Worm (Caenorhabditis elegans) whole organism, late embryonic: ENCODE data around the gene B0547.2.

Experiments
- C08G9.2 ChIP-seq: sonication (generic microtip); optimal IDR thresholded peaks from 2 replicates; lab custom pipeline; 2016; ENCODE audit warnings: mild to moderate bottlenecking, missing genetic modification characterization, moderate library complexity, missing compliant biosample characterization
- ahr-1 ChIP-seq: sonication (generic microtip); optimal IDR thresholded peaks from 2 replicates; lab custom pipeline; 2016; ENCODE audit warnings: missing genetic modification characterization, missing compliant biosample characterization
- ama-1 ChIP-seq: fragments of 150-350 bp; optimal IDR thresholded peaks from 2 replicates; lab custom pipeline; 2014
- ceh-31 ChIP-seq: sonication (generic microtip); optimal IDR thresholded peaks from 2 replicates; lab custom pipeline; 2016; ENCODE audit warnings: missing genetic modification characterization, missing compliant biosample characterization
- ets-4 ChIP-seq: sonication (generic microtip); optimal IDR thresholded peaks from 2 replicates; lab custom pipeline; 2016; ENCODE audit warnings: missing genetic modification characterization, missing compliant biosample characterization
- fkh-10 ChIP-seq: fragments of 150-350 bp; optimal IDR thresholded peaks from 2 replicates; lab custom pipeline; 2014; ENCODE audit warnings: missing biosample characterization, missing genetic modification reagents, missing genetic modification characterization
- hlh-30 ChIP-seq: sonication (generic microtip); optimal IDR thresholded peaks from 2 replicates; lab custom pipeline; 2017; ENCODE audit warnings: antibody characterized with exemption, missing genetic modification characterization, missing compliant biosample characterization; ENCODE audit not compliant: insufficient read depth
- hlh-6 ChIP-seq: sonication (generic microtip); optimal IDR thresholded peaks from 2 replicates; lab custom pipeline; 2016; ENCODE audit warnings: missing genotype, missing genetic modification characterization, missing compliant biosample characterization
- lin-11 ChIP-seq: fragments of 200-800 bp; sonication (Bioruptor generic); optimal IDR thresholded peaks from 2 replicates; lab custom pipeline; 2018; ENCODE audit warnings: mild to moderate bottlenecking, missing genetic modification characterization, missing compliant biosample characterization
- nfya-1 ChIP-seq: sonication (generic microtip); optimal IDR thresholded peaks from 2 replicates; lab custom pipeline; 2017; ENCODE audit warnings: missing genetic modification characterization, mild to moderate bottlenecking, missing compliant biosample characterization, antibody characterized with exemption, moderate library complexity
- pqm-1 ChIP-seq: sonication (generic microtip); optimal IDR thresholded peaks from 2 replicates; lab custom pipeline; 2016; ENCODE audit warnings: missing genetic modification characterization, missing compliant biosample characterization
- tbx-2 ChIP-seq: sonication (generic microtip); optimal IDR thresholded peaks from 2 replicates; lab custom pipeline; 2016; ENCODE audit warnings: missing genetic modification characterization, missing compliant biosample characterization
- tbx-7 ChIP-seq: sonication (generic microtip); optimal IDR thresholded peaks from 2 replicates; lab custom pipeline; 2016; ENCODE audit warnings: missing genotype, missing genetic modification characterization, missing compliant biosample characterization
- ttx-3 ChIP-seq: sonication (generic microtip); optimal IDR thresholded peaks from 2 replicates; lab custom pipeline; 2016; ENCODE audit warnings: missing genetic modification reagents, missing genetic modification characterization, missing compliant biosample characterization

- no peak for TF ChIP-seq pqm-1 (tag; lab: Kevin White, UChicago)
- peak; percentile 88 for TF ChIP-seq hlh-30 (tag; lab: Kevin White, UChicago)
- TF ChIP-seq hlh-6 (tag; lab: Kevin White, UChicago) = no peak
- no peak for TF ChIP-seq lin-11 (tag; lab: Kevin White, UChicago)
- no peak for TF ChIP-seq C08G9.2 (tag; lab: Kevin White, UChicago)
- TF ChIP-seq ttx-3 = no peak
- TF ChIP-seq ahr-1 (tag; lab: Kevin White, UChicago) = no peak
- peak; percentile 35 for TF ChIP-seq ceh-31
- TF ChIP-seq ets-4 (tag; lab: Kevin White, UChicago) = no peak
- peak; percentile 50 for TF ChIP-seq tbx-2
- TF ChIP-seq tbx-7 = no peak
- no peak for TF ChIP-seq fkh-10 (GFP tag; lab: Kevin White, UChicago)
- TF ChIP-seq ama-1 (lab: Kevin White, UChicago) = no peak
- peak; percentile 79 for TF ChIP-seq nfya-1 (tag; lab: Kevin White, UChicago)
These were observed 11.4 kb downstream of the B0547.2 start for ce11 chrIV:5657126-5657666.
